Fruit fly (Drosophila melanogaster): Measurements from ENCODE around the gene CG32320.

DNA sequence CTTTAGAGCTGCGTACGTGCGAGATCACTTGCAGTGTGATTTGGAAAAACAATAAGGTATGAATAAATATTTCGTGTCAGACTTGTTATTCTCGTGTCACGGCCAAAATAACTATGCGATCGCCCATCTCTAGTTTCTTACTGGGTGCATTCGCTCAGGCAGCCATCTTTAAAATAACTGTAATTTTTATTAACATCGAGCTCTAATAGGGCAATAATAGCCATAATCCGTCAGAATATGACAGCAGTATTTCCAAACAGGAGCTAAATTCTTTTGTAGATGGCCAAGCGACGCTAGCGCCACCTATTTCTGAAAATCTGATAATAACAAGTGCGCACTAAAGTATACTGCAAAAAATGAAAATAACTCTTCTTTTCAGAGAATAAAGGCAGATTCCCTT is 46.3 kb upstream of the CG32320 start:
- TF ChIP-seq CG32006 (GFP tag; optimal IDR thresholded peaks at IDR 0.05), result no peak
- no peak for TF ChIP-seq CG9139 (GFP tag; optimal IDR thresholded peaks at IDR 0.05)
- TF ChIP-seq esn (GFP tag; optimal IDR thresholded peaks at IDR 0.05), result peak; percentile 49

Data from whole organism, prepupa.